Fruit fly (Drosophila melanogaster) Kc167 (cell line): ENCODE measurements around the gene CG5280.

Experiments
- Myc ChIP-seq: fragments of >200 bp; optimal IDR thresholded peaks from 2 replicates; lab custom pipeline; 2017; ENCODE audit warnings: missing external identifiers
- insv ChIP-seq: fragments of >200 bp; optimal IDR thresholded peaks from 3 replicates; lab custom pipeline; 2018; ENCODE audit warnings: missing external identifiers
- psq ChIP-seq: fragments of >200 bp; optimal IDR thresholded peaks from 2 replicates; lab custom pipeline; 2017; ENCODE audit warnings: missing external identifiers
- ttk ChIP-seq: sonication (Bioruptor generic); optimal IDR thresholded peaks from 2 replicates; lab custom pipeline; 2017; ENCODE audit warnings: missing external identifiers

DNA sequence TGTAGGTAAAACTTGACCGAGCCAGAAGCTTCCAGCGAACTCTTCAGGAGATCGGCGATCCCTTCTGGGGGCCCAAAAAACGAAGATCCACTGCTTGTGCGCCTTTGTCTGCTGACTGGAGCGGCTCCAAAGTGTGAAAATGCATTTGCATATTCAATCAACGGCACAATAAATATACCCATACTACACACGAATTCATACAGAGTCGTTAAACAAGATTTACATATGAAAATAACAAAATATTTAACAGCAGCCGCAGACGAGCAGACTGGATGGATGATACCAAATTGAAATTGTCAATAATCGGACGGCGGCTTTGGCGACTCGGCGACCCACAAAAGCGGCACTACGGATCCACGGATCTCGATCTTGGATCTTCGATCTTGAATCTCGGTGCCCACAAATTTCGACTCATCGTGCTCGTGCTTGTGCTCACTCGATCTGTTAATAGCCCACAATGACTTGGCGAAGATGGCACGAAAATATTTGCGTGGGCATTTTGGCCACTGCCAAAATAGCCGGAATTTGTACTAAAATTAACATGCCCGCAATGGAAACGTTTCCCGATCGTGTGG, 37.2 kb upstream of the CG5280 start:
- TF ChIP-seq insv (lab: Kevin White, UChicago) (no peak), psq (lab: Kevin White, UChicago) (no peak), ttk (lab: Kevin White, UChicago) (no peak), Myc (no peak)
